Worm (Caenorhabditis elegans): ENCODE data around the gene cyp-33C5.

Gene cyp-33C5

DNA sequence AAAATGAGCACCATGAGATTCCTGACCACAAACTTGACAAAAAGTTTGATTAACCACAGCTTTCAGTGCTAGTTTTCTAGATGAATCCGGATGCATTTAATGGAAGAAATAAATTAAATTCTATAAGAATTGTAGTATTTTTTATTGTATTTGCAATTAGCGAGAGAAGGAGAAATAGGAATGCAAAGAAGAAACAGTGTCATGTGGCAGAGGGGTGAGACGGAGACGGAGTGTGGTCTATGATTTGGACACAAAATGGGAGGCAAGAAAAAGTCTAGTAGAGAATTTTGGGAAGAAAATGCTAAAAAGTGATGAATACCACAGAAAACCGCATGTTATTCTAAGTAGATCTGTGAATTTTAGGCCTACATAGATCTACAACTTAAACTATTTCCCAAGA lies 33.2 kb downstream of the cyp-33C5 start, which contains the start of gene nhr-59:
Gene nhr-59, minus strand, starts transcription at position 214 of the 400 bp plus-strand sequence.
- TF ChIP-seq hlh-11 (tag; optimal IDR thresholded peaks at IDR 0.05) (peak; percentile 42), zip-11 (GFP tag; IDR thresholded peaks at IDR 0.05) (no peak), mxl-3 (GFP tag; optimal IDR thresholded peaks at IDR 0.05) (no peak), ama-1 (optimal IDR thresholded peaks at IDR 0.05) (no peak), lin-38 (GFP tag; IDR thresholded peaks at IDR 0.05) (no peak), lin-29 (GFP tag; IDR thresholded peaks at IDR 0.05) (no peak), R02D3.7 (tag; optimal IDR thresholded peaks at IDR 0.05) (no peak), hif-1 (tag; optimal IDR thresholded peaks at IDR 0.05) (no peak), ztf-11 (tag; optimal IDR thresholded peaks at IDR 0.05) (no peak), ztf-7 (tag; optimal IDR thresholded peaks at IDR 0.05) (no peak), sdz-12 (GFP tag; optimal IDR thresholded peaks at IDR 0.05) (no peak), egl-27 (tag; optimal IDR thresholded peaks at IDR 0.05) (no peak), lin-13 (GFP tag; optimal IDR thresholded peaks at IDR 0.05) (no peak), dmd-6 (GFP tag; IDR thresholded peaks at IDR 0.05) (peak; percentile 26; the same call in 1 of the 2 replicates), dmd-8 (GFP tag; IDR thresholded peaks at IDR 0.05) (no peak), hlh-30 (tag; optimal IDR thresholded peaks at IDR 0.05; ENCODE audit: insufficient read depth) (peak; percentile 81), F10B5.3 (tag; optimal IDR thresholded peaks at IDR 0.05) (no peak), egl-43 (GFP tag; IDR thresholded peaks at IDR 0.05) (no peak), mes-2 (tag; optimal IDR thresholded peaks at IDR 0.05; ENCODE audit: poor library complexity, severe bottlenecking) (peak; percentile 7), nhr-111 (GFP tag; optimal IDR thresholded peaks at IDR 0.05) (no peak), mep-1 (tag; optimal IDR thresholded peaks at IDR 0.05) (no peak), snpc-1.2 (GFP tag; IDR thresholded peaks at IDR 0.05) (no peak), fos-1 (tag; optimal IDR thresholded peaks at IDR 0.05) (no peak), Y75B8A.6 (GFP tag; IDR thresholded peaks at IDR 0.05) (no peak), nhr-237 (tag; optimal IDR thresholded peaks at IDR 0.05) (no peak), arid-1 (GFP tag; conservative IDR thresholded peaks at IDR 0.05) (no peak), pqm-1 (tag; optimal IDR thresholded peaks at IDR 0.05) (peak; percentile 17), ZK546.5 (tag; optimal IDR thresholded peaks at IDR 0.05) (no peak), F26F4.8 (GFP tag; conservative IDR thresholded peaks at IDR 0.05) (no peak), Y105C5A.15 (GFP tag; IDR thresholded peaks at IDR 0.05) (no peak), unc-62 (GFP tag; optimal IDR thresholded peaks at IDR 0.05 in 1 of 2) (no peak), unc-62 (tag; optimal IDR thresholded peaks at IDR 0.05) (no peak), saeg-2 (GFP tag; IDR thresholded peaks at IDR 0.05) (no peak), duxl-1 (tag; optimal IDR thresholded peaks at IDR 0.05; ENCODE audit: poor library complexity) (no peak), gei-8 (GFP tag; optimal IDR thresholded peaks at IDR 0.05) (no peak), attf-4 (tag; optimal IDR thresholded peaks at IDR 0.05) (no peak), ZK337.2 (GFP tag; IDR thresholded peaks at IDR 0.05) (no peak), nhr-6 (tag; optimal IDR thresholded peaks at IDR 0.05) (no peak), nhr-41 (GFP tag; IDR thresholded peaks at IDR 0.05) (no peak), zfp-3 (GFP tag; conservative IDR thresholded peaks at IDR 0.05) (no peak), aha-1 (tag) (peak; percentile 23), zfp-2 (tag; optimal IDR thresholded peaks at IDR 0.05) (no peak), T26A8.4 (GFP tag; IDR thresholded peaks at IDR 0.05) (no peak), ceh-32 (tag; optimal IDR thresholded peaks at IDR 0.05; ENCODE audit: poor library complexity) (no peak), pha-4 (GFP tag; IDR thresholded peaks at IDR 0.05) (no peak), pha-4 (tag; optimal IDR thresholded peaks at IDR 0.05) (no peak), vab-7 (GFP tag; IDR thresholded peaks at IDR 0.05) (no peak), F49E8.2 (tag; optimal IDR thresholded peaks at IDR 0.05; ENCODE audit: borderline replicate concordance) (no peak), skn-1 (tag; optimal IDR thresholded peaks at IDR 0.05) (no peak), nhr-76 (tag; optimal IDR thresholded peaks at IDR 0.05) (no peak), Y5F2A.4 (GFP tag; optimal IDR thresholded peaks at IDR 0.05) (no peak), daf-16 (GFP tag; optimal IDR thresholded peaks at IDR 0.05) (no peak), daf-16 (tag; optimal IDR thresholded peaks at IDR 0.05) (no peak)

All from whole organism, L4 larva.